Worm (Caenorhabditis elegans) whole organism, midembryonic: Measurements from ENCODE around the gene mlt-11.

Experiments used
- T22C8.4 ChIP-seq: fragments of 200-800 bp; sonication (Bioruptor generic); IDR thresholded peaks from 2 replicates; pipeline ENCODE4 v1.3.6; 2022; ENCODE audit warnings: missing genetic modification characterization, missing compliant biosample characterization
- cog-1 ChIP-seq: sonication (generic microtip); optimal IDR thresholded peaks from 2 replicates; lab custom pipeline; 2016; ENCODE audit warnings: missing genetic modification characterization, missing compliant biosample characterization
- flt-1 ChIP-seq: fragments of 200-800 bp; sonication (Bioruptor generic); IDR thresholded peaks from 2 replicates; pipeline ENCODE4 v1.3.6; 2022; ENCODE audit warnings: missing genetic modification characterization, missing compliant biosample characterization
- klf-2 ChIP-seq: fragments of 200-800 bp; sonication (Bioruptor generic); conservative IDR thresholded peaks from 2 replicates; pipeline ENCODE4 v1.3.6; 2022; ENCODE audit warnings: missing genetic modification reagents, missing genetic modification characterization, missing compliant biosample characterization
- med-1 ChIP-seq: sonication (generic microtip); optimal IDR thresholded peaks from 2 replicates; lab custom pipeline; 2017; ENCODE audit warnings: missing genetic modification characterization, mild to moderate bottlenecking, missing compliant biosample characterization, antibody characterized with exemption, missing genetic modification reagents; ENCODE audit not compliant: insufficient read depth
- ref-1 ChIP-seq: fragments of 200-800 bp; sonication (Bioruptor generic); conservative IDR thresholded peaks from 2 replicates; pipeline ENCODE4 v1.3.6; 2022; ENCODE audit warnings: missing genetic modification reagents, missing genetic modification characterization, missing compliant biosample characterization
- tab-1 ChIP-seq: fragments of 200-800 bp; sonication (Bioruptor generic); IDR thresholded peaks from 2 replicates; pipeline ENCODE4 v1.3.6; 2022; ENCODE audit warnings: missing genetic modification characterization, missing compliant biosample characterization
- ztf-29 ChIP-seq: fragments of 200-800 bp; sonication (Bioruptor generic); IDR thresholded peaks from 2 replicates; pipeline ENCODE4 v1.3.6; 2022; ENCODE audit warnings: missing genetic modification reagents, missing genetic modification characterization, missing compliant biosample characterization

DNA sequence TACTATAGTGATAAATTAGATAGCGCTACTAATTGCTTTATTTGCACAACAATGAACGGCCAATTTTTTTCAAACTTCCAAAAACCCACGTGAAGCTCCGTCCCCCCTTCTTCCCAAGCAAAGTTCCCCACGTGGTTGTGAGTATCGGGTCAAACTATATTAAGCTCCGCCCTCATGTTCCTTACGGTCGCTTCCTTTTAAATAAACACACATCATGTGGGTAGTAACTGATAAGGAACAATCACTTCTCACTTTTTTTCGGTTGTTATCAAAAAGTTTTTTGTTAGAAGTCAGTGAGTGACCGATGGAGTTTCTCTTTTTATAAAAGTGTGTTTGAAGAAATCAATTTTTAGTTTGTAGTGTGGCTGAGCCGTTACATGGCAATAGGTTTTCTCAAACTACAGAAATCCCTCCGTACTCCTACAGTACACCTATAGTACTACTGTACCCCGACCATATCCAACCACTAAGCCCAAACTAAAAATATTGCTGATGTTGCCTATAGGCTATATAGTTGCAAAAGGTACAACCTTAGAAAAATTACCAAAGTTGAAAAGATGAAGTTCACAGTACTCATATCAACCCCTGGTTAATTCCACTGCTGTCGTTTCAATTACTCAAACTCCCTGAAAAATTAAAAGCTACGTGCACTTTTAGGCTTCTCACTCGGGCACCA, 45.5 kb downstream of the mlt-11 start:
- TF ChIP-seq ref-1 (GFP tag; lab: Robert Waterston, UW) (no peak), ztf-29 (GFP tag; lab: Robert Waterston, UW) (no peak), klf-2 (GFP tag; lab: Robert Waterston, UW) (no peak), med-1 (GFP tag; lab: Kevin White, UChicago) (no peak), tab-1 (GFP tag; lab: Robert Waterston, UW) (no peak), T22C8.4 (no peak), flt-1 (GFP tag; lab: Robert Waterston, UW) (no peak), cog-1 (tag; lab: Kevin White, UChicago) (no peak)
